Worm (Caenorhabditis elegans) whole organism, L2 larva: ENCODE data around the gene vap-1.

Experiments
- C34F6.9 ChIP-seq: fragments of 150-350 bp; optimal IDR thresholded peaks from 2 replicates; lab custom pipeline; 2014; ENCODE audit warnings: missing biosample characterization, missing genetic modification characterization
- F13H6.1 ChIP-seq: sonication (generic microtip); optimal IDR thresholded peaks from 2 replicates; lab custom pipeline; 2016; ENCODE audit warnings: missing genetic modification characterization, missing compliant biosample characterization
- R02D3.7 ChIP-seq: fragments of 150-350 bp; optimal IDR thresholded peaks from 2 replicates; lab custom pipeline; 2014; ENCODE audit warnings: missing biosample characterization, missing genetic modification characterization
- ZK546.5 ChIP-seq: sonication (generic microtip); optimal IDR thresholded peaks from 2 replicates; lab custom pipeline; 2017; ENCODE audit warnings: missing biosample characterization, missing genetic modification characterization
- ama-1 ChIP-seq: fragments of 150-350 bp; optimal IDR thresholded peaks from 2 replicates; lab custom pipeline; 2018; ENCODE audit warnings: inconsistent platforms
- ceh-82 ChIP-seq: fragments of 150-350 bp; optimal IDR thresholded peaks from 2 replicates; lab custom pipeline; 2014; ENCODE audit warnings: missing biosample characterization, missing genetic modification characterization
- elt-1 ChIP-seq: fragments of 150-350 bp; optimal IDR thresholded peaks from 2 replicates; lab custom pipeline; 2014; ENCODE audit warnings: missing biosample characterization, missing genetic modification characterization
- elt-3 ChIP-seq: sonication (generic microtip); optimal IDR thresholded peaks from 2 replicates; lab custom pipeline; 2017; ENCODE audit warnings: missing biosample characterization, missing genetic modification characterization
- fos-1 ChIP-seq: fragments of 150-350 bp; optimal IDR thresholded peaks from 2 replicates; lab custom pipeline; 2014; ENCODE audit warnings: missing biosample characterization, missing genetic modification characterization
- lin-13 ChIP-seq: fragments of 150-350 bp; optimal IDR thresholded peaks from 2 replicates; lab custom pipeline; 2014; ENCODE audit warnings: missing biosample characterization, missing genetic modification reagents, missing genetic modification characterization
- lsy-2 ChIP-seq, 2 experiments: fragments of 150-350 bp in 1 of 2; sonication (generic microtip) in 1 of 2; optimal IDR thresholded peaks; 2 replicates each; lab custom pipeline; 2014 to 2017; ENCODE audit warnings: missing biosample characterization in 2 of 2, missing genetic modification characterization in 2 of 2
- nhr-11 ChIP-seq: fragments of 150-350 bp; optimal IDR thresholded peaks from 2 replicates; lab custom pipeline; 2014; ENCODE audit warnings: missing biosample characterization, missing genetic modification characterization
- nhr-12 ChIP-seq: fragments of 150-350 bp; optimal IDR thresholded peaks from 2 replicates; lab custom pipeline; 2014; ENCODE audit warnings: missing biosample characterization, missing genetic modification characterization
- nhr-129 ChIP-seq: fragments of 150-350 bp; optimal IDR thresholded peaks from 2 replicates; lab custom pipeline; 2014; ENCODE audit warnings: missing biosample characterization, missing genetic modification characterization
- nhr-21 ChIP-seq: fragments of 150-350 bp; optimal IDR thresholded peaks from 2 replicates; lab custom pipeline; 2014; ENCODE audit warnings: missing biosample characterization, missing genetic modification characterization
- nhr-237 ChIP-seq: fragments of 150-350 bp; optimal IDR thresholded peaks from 2 replicates; lab custom pipeline; 2014; ENCODE audit warnings: missing biosample characterization, missing genetic modification characterization
- nhr-77 ChIP-seq: fragments of 150-350 bp; optimal IDR thresholded peaks from 2 replicates; lab custom pipeline; 2014; ENCODE audit warnings: missing biosample characterization, missing genetic modification characterization
- skn-1 ChIP-seq: sonication (generic microtip); optimal IDR thresholded peaks from 2 replicates; lab custom pipeline; 2017; ENCODE audit warnings: missing biosample characterization, missing genetic modification characterization
- sma-3 ChIP-seq: sonication (generic microtip); optimal IDR thresholded peaks from 2 replicates; lab custom pipeline; 2016; ENCODE audit warnings: missing genetic modification reagents, missing genetic modification characterization, missing compliant biosample characterization
- sma-9 ChIP-seq, 2 experiments: fragments of 150-350 bp in 1 of 2; sonication (generic microtip) in 1 of 2; optimal IDR thresholded peaks; 2 replicates each; lab custom pipeline; 2014 to 2016; ENCODE audit warnings: missing genetic modification characterization in 2 of 2, mild to moderate bottlenecking in 1 of 2, missing biosample characterization in 1 of 2, missing compliant biosample characterization in 1 of 2, missing genetic modification reagents in 1 of 2, moderate library complexity in 1 of 2
- unc-39 ChIP-seq: fragments of 150-350 bp; optimal IDR thresholded peaks from 2 replicates; lab custom pipeline; 2014; ENCODE audit warnings: missing biosample characterization, missing genetic modification characterization
- unc-55 ChIP-seq: fragments of 150-350 bp; sonication (generic microtip); optimal IDR thresholded peaks from 3 replicates; lab custom pipeline; 2014; ENCODE audit warnings: missing biosample characterization, missing genetic modification reagents, missing genetic modification characterization
- zag-1 ChIP-seq: fragments of 150-350 bp; optimal IDR thresholded peaks from 2 replicates; lab custom pipeline; 2014; ENCODE audit warnings: missing biosample characterization, missing genetic modification characterization
- ztf-1 ChIP-seq: fragments of 200-800 bp; sonication (Bioruptor generic); conservative IDR thresholded peaks from 2 replicates; pipeline ENCODE4 v1.3.6; 2022; ENCODE audit warnings: missing genetic modification characterization, missing compliant biosample characterization
- ztf-11 ChIP-seq: sonication (generic microtip); optimal IDR thresholded peaks from 2 replicates; lab custom pipeline; 2017; ENCODE audit warnings: missing biosample characterization, missing genetic modification characterization
- ztf-4 ChIP-seq: fragments of 150-350 bp; optimal IDR thresholded peaks from 2 replicates; lab custom pipeline; 2014; ENCODE audit warnings: missing biosample characterization, missing genetic modification characterization

Gene vap-1

DNA sequence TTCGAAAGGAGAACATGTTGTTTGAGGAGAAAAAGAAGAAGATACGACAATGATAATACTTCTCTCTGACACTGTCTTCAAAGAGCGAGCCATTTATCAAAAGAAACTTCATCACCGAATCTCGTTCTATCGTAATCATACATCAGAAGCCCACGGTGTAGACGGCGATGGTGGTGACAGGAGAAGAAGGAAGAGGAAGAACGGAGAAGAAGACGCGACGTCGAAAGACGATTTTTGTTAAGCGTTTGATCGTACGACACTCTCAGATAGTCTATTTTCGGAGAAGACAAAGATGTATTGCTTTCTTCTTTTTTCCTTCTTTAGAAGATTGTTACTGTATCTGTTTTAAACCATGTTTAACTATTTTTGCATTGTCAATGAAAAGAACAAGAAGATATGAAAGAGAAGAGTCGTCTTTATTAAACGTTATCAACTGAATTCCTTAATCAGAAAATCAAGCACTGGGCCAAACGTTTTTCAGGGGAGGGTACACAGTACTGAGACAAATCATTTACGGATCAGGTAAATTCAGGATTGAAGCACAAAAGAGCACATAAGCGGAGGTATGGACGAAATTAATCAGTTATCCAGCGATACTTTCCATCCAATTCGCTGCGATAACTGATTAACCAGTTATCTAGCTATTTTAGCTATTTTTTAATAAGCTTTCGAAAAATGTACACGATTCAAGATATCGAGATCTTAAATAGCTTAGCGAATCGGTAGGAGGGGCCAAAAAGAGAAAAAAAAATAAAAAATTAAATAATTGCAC is 23.6 kb upstream of the vap-1 start (continued):
- TF ChIP-seq elt-1 (tag; lab: Kevin White, UChicago) (no peak), sma-9 (GFP tag; optimal IDR thresholded peaks at IDR 0.05; lab: Kevin White, UChicago) (peak; percentile 69), sma-9 (tag; optimal IDR thresholded peaks at IDR 0.05; lab: Kevin White, UChicago) (no peak), ztf-4 (peak; percentile 98), nhr-21 (tag; lab: Kevin White, UChicago) (peak; percentile 95), lsy-2 (tag; optimal IDR thresholded peaks at IDR 0.05; lab: Kevin White, UChicago) (peak in 1 of 2 experiments; percentile 22), nhr-77 (tag; lab: Kevin White, UChicago) (no peak), F13H6.1 (tag; lab: Kevin White, UChicago) (no peak)
- TF ChIP-seq, all 48 proteins: peak for 15

ce11 chrX:17417505-17418004 is 21.2 kb upstream of the vap-1 start:
- TF ChIP-seq lsy-2 (tag; optimal IDR thresholded peaks at IDR 0.05; lab: Kevin White, UChicago) (no peak), nhr-129 (tag; lab: Kevin White, UChicago) (no peak), ceh-82 (tag; lab: Kevin White, UChicago) (no peak), unc-39 (tag; lab: Kevin White, UChicago) (no peak), sma-3 (GFP tag; lab: Kevin White, UChicago) (no peak), sma-9 (GFP tag; optimal IDR thresholded peaks at IDR 0.05; lab: Kevin White, UChicago) (peak; percentile 64), sma-9 (tag; optimal IDR thresholded peaks at IDR 0.05; lab: Kevin White, UChicago) (no peak), C34F6.9 (tag; lab: Kevin White, UChicago) (no peak), fos-1 (tag; lab: Kevin White, UChicago) (no peak), R02D3.7 (tag; lab: Kevin White, UChicago) (no peak), nhr-21 (tag; lab: Kevin White, UChicago) (peak; percentile 56)
- TF ChIP-seq, all 48 proteins: peak for 2

- no peak for TF ChIP-seq nhr-11 (tag; lab: Kevin White, UChicago)
- no peak for TF ChIP-seq sma-9 (GFP tag; optimal IDR thresholded peaks at IDR 0.05; lab: Kevin White, UChicago)
- TF ChIP-seq sma-9 (tag; optimal IDR thresholded peaks at IDR 0.05; lab: Kevin White, UChicago), result no peak
- TF ChIP-seq sma-3 (GFP tag; lab: Kevin White, UChicago), result no peak
- TF ChIP-seq elt-1 (tag; lab: Kevin White, UChicago), result no peak
- TF ChIP-seq ZK546.5 (tag; lab: Kevin White, UChicago), result no peak
- no peak for TF ChIP-seq ztf-1
- TF ChIP-seq skn-1 (tag; lab: Kevin White, UChicago), result no peak
- no peak for TF ChIP-seq ztf-11 (tag; lab: Kevin White, UChicago)
- no peak for TF ChIP-seq ama-1
- TF ChIP-seq unc-55 (GFP tag; lab: Kevin White, UChicago), result no peak
- no peak for TF ChIP-seq elt-3 (tag; lab: Kevin White, UChicago)
- TF ChIP-seq nhr-77 (tag; lab: Kevin White, UChicago), result no peak
- TF ChIP-seq, all 48 proteins: peak for 0
Observed at ce11 chrX:17413868-17414267, 17.5 kb upstream of the vap-1 start, which contains the start of gene crb-1. TSS of gene crb-1 (minus strand) at chrX:17414014.

ce11 chrX:17412642-17413041 is 16.3 kb upstream of the vap-1 start:
- no peak for TF ChIP-seq sma-9 (GFP tag; optimal IDR thresholded peaks at IDR 0.05; lab: Kevin White, UChicago)
- TF ChIP-seq sma-9 (tag; optimal IDR thresholded peaks at IDR 0.05; lab: Kevin White, UChicago), result no peak
- TF ChIP-seq nhr-237 (tag; lab: Kevin White, UChicago), result no peak
- TF ChIP-seq ztf-11 (tag; lab: Kevin White, UChicago), result no peak
- no peak for TF ChIP-seq ceh-82 (tag; lab: Kevin White, UChicago)
- TF ChIP-seq elt-1 (tag; lab: Kevin White, UChicago), result no peak
- no peak for TF ChIP-seq lin-13 (GFP tag; lab: Kevin White, UChicago)
- no peak for TF ChIP-seq nhr-12

DNA sequence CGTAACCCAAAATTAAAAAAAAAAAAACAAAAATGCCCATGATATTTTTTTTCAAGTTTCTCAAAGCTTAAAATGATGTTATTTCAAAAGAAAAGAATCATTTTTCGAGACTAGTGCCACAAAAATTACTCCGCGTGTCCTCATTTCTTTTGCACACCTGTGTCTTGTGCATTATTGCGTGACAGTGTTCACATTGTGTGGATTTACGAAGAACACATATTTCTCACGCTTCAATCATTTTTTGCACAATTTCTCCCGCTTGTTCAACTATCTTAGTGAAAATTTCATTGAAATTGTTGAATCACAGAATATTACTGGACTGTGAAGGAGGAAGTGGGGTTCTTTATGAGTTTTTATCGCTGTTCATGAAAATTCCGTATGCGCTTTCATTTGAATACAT is 12.5 kb upstream of the vap-1 start:
- TF ChIP-seq ztf-11 (tag; lab: Kevin White, UChicago), result no peak
- TF ChIP-seq ztf-4, result no peak
- TF ChIP-seq elt-3 (tag; lab: Kevin White, UChicago), result no peak
- peak; percentile 63 for TF ChIP-seq R02D3.7 (tag; lab: Kevin White, UChicago)

- TF ChIP-seq zag-1 (tag; lab: Kevin White, UChicago) (no peak), nhr-11 (tag; lab: Kevin White, UChicago) (no peak), nhr-237 (tag; lab: Kevin White, UChicago) (no peak)
Observed at ce11 chrX:17403058-17403457, 6.7 kb upstream of the vap-1 start.
